Worm (Caenorhabditis elegans) whole organism, late embryonic: ENCODE measurements around the gene F44G4.6.

Experiments used
- F13H6.1 ChIP-seq: sonication (generic microtip); optimal IDR thresholded peaks from 2 replicates; lab custom pipeline; 2016; ENCODE audit warnings: missing genetic modification characterization, missing compliant biosample characterization
- K02D7.2 ChIP-seq: sonication (generic microtip); optimal IDR thresholded peaks from 2 replicates; lab custom pipeline; 2017; ENCODE audit warnings: mild to moderate bottlenecking, missing genetic modification characterization, missing compliant biosample characterization
- Y22D7AL.16 ChIP-seq: sonication (generic microtip); optimal IDR thresholded peaks from 2 replicates; lab custom pipeline; 2016; ENCODE audit warnings: missing genetic modification characterization, missing compliant biosample characterization
- ama-1 ChIP-seq: fragments of 150-350 bp; optimal IDR thresholded peaks from 2 replicates; lab custom pipeline; 2014
- ceh-14 ChIP-seq: sonication (generic microtip); optimal IDR thresholded peaks from 2 replicates; lab custom pipeline; 2016; ENCODE audit warnings: missing genotype, missing genetic modification characterization, missing compliant biosample characterization
- ceh-19 ChIP-seq: fragments of 200-800 bp; sonication (Bioruptor generic); optimal IDR thresholded peaks from 2 replicates; lab custom pipeline; 2018; ENCODE audit warnings: mild to moderate bottlenecking, missing genetic modification characterization, missing compliant biosample characterization
- ceh-2 ChIP-seq: sonication (generic microtip); optimal IDR thresholded peaks from 2 replicates; lab custom pipeline; 2016; ENCODE audit warnings: missing genotype, missing genetic modification characterization, missing compliant biosample characterization
- ceh-24 ChIP-seq: sonication (generic microtip); optimal IDR thresholded peaks from 2 replicates; lab custom pipeline; 2016; ENCODE audit warnings: mild to moderate bottlenecking, missing genetic modification characterization, missing compliant biosample characterization
- ceh-34 ChIP-seq: sonication (generic microtip); optimal IDR thresholded peaks from 2 replicates; lab custom pipeline; 2016; ENCODE audit warnings: mild to moderate bottlenecking, missing genetic modification characterization, missing compliant biosample characterization
- ceh-48 ChIP-seq: sonication (generic microtip); optimal IDR thresholded peaks from 2 replicates; lab custom pipeline; 2016; ENCODE audit warnings: missing genetic modification characterization, inconsistent platforms, missing compliant biosample characterization
- ceh-6 ChIP-seq: fragments of 200-800 bp; sonication (Bioruptor generic); optimal IDR thresholded peaks from 2 replicates; lab custom pipeline; 2018; ENCODE audit warnings: mild to moderate bottlenecking, missing genetic modification characterization, missing compliant biosample characterization
- che-1 ChIP-seq: sonication (generic microtip); optimal IDR thresholded peaks from 2 replicates; lab custom pipeline; 2016; ENCODE audit warnings: mild to moderate bottlenecking, missing genetic modification characterization, missing compliant biosample characterization
- dve-1 ChIP-seq: sonication (generic microtip); optimal IDR thresholded peaks from 2 replicates; lab custom pipeline; 2017; ENCODE audit warnings: antibody characterized with exemption, mild to moderate bottlenecking, missing genetic modification characterization, missing compliant biosample characterization
- elt-2 ChIP-seq: sonication (generic microtip); optimal IDR thresholded peaks from 2 replicates; lab custom pipeline; 2016; ENCODE audit warnings: missing genetic modification reagents, missing genetic modification characterization, missing compliant biosample characterization
- elt-4 ChIP-seq: sonication (generic microtip); optimal IDR thresholded peaks from 2 replicates; lab custom pipeline; 2016; ENCODE audit warnings: missing genetic modification characterization, missing compliant biosample characterization
- ets-4 ChIP-seq: sonication (generic microtip); optimal IDR thresholded peaks from 2 replicates; lab custom pipeline; 2016; ENCODE audit warnings: missing genetic modification characterization, missing compliant biosample characterization
- fax-1 ChIP-seq: sonication (generic microtip); optimal IDR thresholded peaks from 2 replicates; lab custom pipeline; 2016; ENCODE audit warnings: missing genotype, missing genetic modification characterization, missing compliant biosample characterization
- fkh-10 ChIP-seq: fragments of 150-350 bp; optimal IDR thresholded peaks from 2 replicates; lab custom pipeline; 2014; ENCODE audit warnings: missing biosample characterization, missing genetic modification reagents, missing genetic modification characterization
- fkh-6 ChIP-seq: sonication (generic microtip); optimal IDR thresholded peaks from 2 replicates; lab custom pipeline; 2016; ENCODE audit warnings: missing genetic modification characterization, missing compliant biosample characterization
- gmeb-2 ChIP-seq: sonication (generic microtip); optimal IDR thresholded peaks from 2 replicates; lab custom pipeline; 2016; ENCODE audit warnings: missing genetic modification characterization, inconsistent platforms, missing compliant biosample characterization
- hlh-13 ChIP-seq: fragments of 200-800 bp; sonication (Bioruptor generic); optimal IDR thresholded peaks from 2 replicates; lab custom pipeline; 2018; ENCODE audit warnings: mild to moderate bottlenecking, missing genetic modification characterization, missing compliant biosample characterization
- hlh-15 ChIP-seq: sonication (generic microtip); optimal IDR thresholded peaks from 2 replicates; lab custom pipeline; 2016; ENCODE audit warnings: missing genetic modification characterization, missing compliant biosample characterization
- hlh-30 ChIP-seq: sonication (generic microtip); optimal IDR thresholded peaks from 2 replicates; lab custom pipeline; 2017; ENCODE audit warnings: antibody characterized with exemption, missing genetic modification characterization, missing compliant biosample characterization; ENCODE audit not compliant: insufficient read depth
- hlh-8 ChIP-seq: sonication (generic microtip); optimal IDR thresholded peaks from 2 replicates; lab custom pipeline; 2016; ENCODE audit warnings: missing genotype, missing genetic modification characterization, missing compliant biosample characterization
- lim-6 ChIP-seq: sonication (generic microtip); optimal IDR thresholded peaks from 2 replicates; lab custom pipeline; 2016; ENCODE audit warnings: missing genetic modification characterization, missing compliant biosample characterization
- nfya-1 ChIP-seq: sonication (generic microtip); optimal IDR thresholded peaks from 2 replicates; lab custom pipeline; 2017; ENCODE audit warnings: missing genetic modification characterization, mild to moderate bottlenecking, missing compliant biosample characterization, antibody characterized with exemption, moderate library complexity
- nhr-11 ChIP-seq: fragments of 150-350 bp; optimal IDR thresholded peaks from 2 replicates; lab custom pipeline; 2014; ENCODE audit warnings: missing biosample characterization, missing genetic modification characterization
- nhr-232 ChIP-seq: sonication (generic microtip); optimal IDR thresholded peaks from 2 replicates; lab custom pipeline; 2016; ENCODE audit warnings: missing genetic modification characterization, missing compliant biosample characterization
- pat-9 ChIP-seq: fragments of 200-800 bp; sonication (Bioruptor generic); optimal IDR thresholded peaks from 2 replicates; lab custom pipeline; 2018; ENCODE audit warnings: mild to moderate bottlenecking, missing genetic modification characterization, moderate library complexity, missing compliant biosample characterization
- pha-2 ChIP-seq: sonication (generic microtip); optimal IDR thresholded peaks from 2 replicates; lab custom pipeline; 2017; ENCODE audit warnings: mild to moderate bottlenecking, missing genetic modification characterization, missing compliant biosample characterization
- pha-4 ChIP-seq: fragments of 150-350 bp; optimal IDR thresholded peaks from 2 replicates; lab custom pipeline; 2018; ENCODE audit warnings: missing biosample characterization, missing genetic modification reagents, missing genetic modification characterization
- ref-2 ChIP-seq: sonication (generic microtip); optimal IDR thresholded peaks from 2 replicates; lab custom pipeline; 2016; ENCODE audit warnings: missing genetic modification characterization, missing compliant biosample characterization
- sox-2 ChIP-seq: fragments of 200-800 bp; sonication (Bioruptor generic); IDR thresholded peaks from 2 replicates; pipeline ENCODE4 v1.3.6; 2022; ENCODE audit warnings: missing genetic modification reagents, missing genetic modification characterization, missing compliant biosample characterization
- tbx-7 ChIP-seq: sonication (generic microtip); optimal IDR thresholded peaks from 2 replicates; lab custom pipeline; 2016; ENCODE audit warnings: missing genotype, missing genetic modification characterization, missing compliant biosample characterization
- unc-3 ChIP-seq, 2 experiments: fragments of 200-800 bp in 1 of 2; sonication (Bioruptor generic) in 1 of 2; sonication (generic microtip) in 1 of 2; conservative IDR thresholded peaks in 1 of 2; optimal IDR thresholded peaks in 1 of 2; 2 replicates each; pipeline versions ENCODE4 v1.3.6 to Lab custom; 2016 to 2022; ENCODE audit warnings: missing compliant biosample characterization in 2 of 2, missing genetic modification characterization in 2 of 2, missing genetic modification reagents in 1 of 2
- unc-42 ChIP-seq: sonication (generic microtip); optimal IDR thresholded peaks from 2 replicates; lab custom pipeline; 2016; ENCODE audit warnings: missing genotype, missing genetic modification characterization, missing compliant biosample characterization
- unc-86 ChIP-seq: sonication (generic microtip); optimal IDR thresholded peaks from 2 replicates; lab custom pipeline; 2016; ENCODE audit warnings: missing genetic modification characterization, missing compliant biosample characterization

The F44G4.6 gene

DNA sequence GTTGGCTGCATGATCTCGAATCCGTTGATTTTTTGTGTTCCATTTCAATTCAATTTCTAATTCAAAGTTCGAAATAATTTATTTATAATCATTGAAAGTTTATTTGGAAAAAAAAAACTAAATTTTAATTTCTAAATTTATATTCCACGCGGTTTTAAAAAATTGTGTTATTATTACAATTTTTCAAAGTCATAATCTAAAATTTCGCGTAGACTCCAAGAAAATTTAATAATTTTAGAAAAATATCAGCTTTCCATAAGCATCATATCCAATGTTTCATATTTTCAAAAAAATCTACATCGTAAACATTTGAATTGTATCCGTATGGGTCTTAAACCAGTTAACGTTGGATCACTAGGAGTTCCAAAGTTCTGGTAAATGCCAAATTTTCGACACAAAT, 1.3 kb downstream of the F44G4.6 start, which contains the start of gene F44G4.5:
Gene F44G4.5 (minus strand): TSS at position 101 of the 400 bp plus-strand sequence.
- TF ChIP-seq unc-86 (no peak), che-1 (no peak), ceh-24 (tag; lab: Kevin White, UChicago) (no peak), pha-4 (tag; lab: Kevin White, UChicago) (no peak), hlh-15 (tag; lab: Kevin White, UChicago) (no peak), hlh-8 (tag; lab: Kevin White, UChicago) (no peak), ceh-2 (tag; lab: Kevin White, UChicago) (no peak), ceh-34 (no peak), pat-9 (no peak), nhr-11 (no peak), nhr-232 (tag; lab: Kevin White, UChicago) (no peak), dve-1 (tag; lab: Kevin White, UChicago) (no peak), tbx-7 (no peak), gmeb-2 (tag; lab: Kevin White, UChicago) (no peak), sox-2 (GFP tag; lab: Robert Waterston, UW) (no peak), F13H6.1 (no peak)

DNA sequence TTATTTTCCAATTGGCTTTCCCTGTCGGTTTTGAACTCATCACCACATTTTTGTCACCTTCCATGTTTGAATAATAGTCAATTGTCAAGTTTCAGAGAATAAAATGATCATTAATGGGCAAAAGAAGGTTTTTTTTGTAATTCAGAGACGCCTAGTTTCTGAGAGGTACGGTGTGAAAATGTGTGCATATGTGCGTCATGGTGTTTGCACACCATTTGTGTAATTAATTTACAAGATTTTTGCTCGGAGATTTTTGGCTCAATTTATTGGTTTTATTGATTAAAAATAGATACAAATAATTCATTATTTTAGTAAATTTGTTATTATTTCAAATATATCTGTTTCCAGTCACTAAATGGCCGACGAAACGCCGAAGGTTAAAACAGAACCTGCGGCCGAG, 4.1 kb downstream of the F44G4.6 start, which contains the start of the genes F44G4.3 and tdp-1:
Gene F44G4.3 (minus strand): TSS at position 184 of the 400 bp plus-strand sequence.
Gene tdp-1 (plus strand): TSS at position 347 of the 400 bp plus-strand sequence.
- TF ChIP-seq unc-42 (tag; lab: Kevin White, UChicago) (peak; percentile 91), hlh-30 (tag; lab: Kevin White, UChicago) (no peak), ceh-48 (tag; lab: Kevin White, UChicago) (peak; percentile 21), nfya-1 (tag; lab: Kevin White, UChicago) (peak; percentile 30), dve-1 (tag; lab: Kevin White, UChicago) (no peak), ceh-14 (tag; lab: Kevin White, UChicago) (peak; percentile 52)
- TF ChIP-seq, all 69 proteins: peak for 4

DNA sequence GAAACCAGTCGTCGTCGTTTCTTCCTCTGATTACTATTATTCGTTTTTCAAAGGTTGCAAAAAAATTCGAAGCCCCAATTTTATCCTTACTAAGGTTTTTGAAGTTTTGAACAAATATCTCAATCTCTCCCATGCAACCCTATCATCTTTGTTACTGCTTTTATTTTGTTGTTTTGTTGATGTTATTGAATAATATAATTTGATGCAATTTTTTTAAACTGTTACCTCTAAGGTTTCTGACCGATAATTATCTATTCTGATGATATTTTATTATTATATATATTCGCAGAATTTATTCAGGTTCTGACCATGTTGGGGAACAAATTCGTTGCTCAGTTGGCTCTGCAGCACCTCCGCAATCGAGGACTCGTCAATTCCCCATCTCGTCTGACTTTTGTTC, 5.5 kb downstream of the F44G4.6 start, which contains the start of gene ndub-2:
Gene ndub-2 (plus strand): TSS at position 301 of the 400 bp plus-strand sequence.
- TF ChIP-seq ceh-19 (GFP tag; lab: Kevin White, UChicago): no peak
- TF ChIP-seq pat-9: no peak
- TF ChIP-seq ceh-2 (tag; lab: Kevin White, UChicago): no peak
- TF ChIP-seq ref-2 (tag; lab: Kevin White, UChicago): no peak
- TF ChIP-seq gmeb-2 (tag; lab: Kevin White, UChicago): no peak
- TF ChIP-seq hlh-13 (GFP tag; lab: Kevin White, UChicago): no peak
- TF ChIP-seq pha-2 (tag; lab: Kevin White, UChicago): no peak
- TF ChIP-seq ceh-6 (GFP tag; lab: Kevin White, UChicago): no peak
- TF ChIP-seq fkh-6 (tag; lab: Kevin White, UChicago): no peak
- no peak for TF ChIP-seq nhr-232 (tag; lab: Kevin White, UChicago)

DNA sequence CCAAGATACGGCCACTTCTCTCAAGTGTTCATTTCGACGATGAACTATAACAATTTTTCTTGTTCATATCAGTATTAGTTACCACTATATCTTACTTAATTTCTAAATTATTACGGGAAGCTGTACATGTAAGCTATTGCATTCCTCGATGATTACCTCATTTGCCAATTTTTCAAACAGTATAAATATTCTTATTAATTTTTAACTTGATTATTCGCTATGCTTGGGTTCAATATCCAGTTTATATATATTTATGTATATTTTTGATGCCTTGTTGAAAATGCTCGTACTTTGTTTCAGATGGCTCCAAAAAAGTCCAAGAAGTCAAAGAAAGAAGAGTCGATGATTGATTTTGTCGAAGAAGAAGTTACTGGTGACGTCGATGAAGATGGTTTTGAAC, 7.3 kb downstream of the F44G4.6 start, which contains the start of gene F44G4.1:
Gene F44G4.1 (plus strand): TSS at position 301 of the 400 bp plus-strand sequence.
- no peak for TF ChIP-seq Y22D7AL.16 (tag; lab: Kevin White, UChicago)
- no peak for TF ChIP-seq dve-1 (tag; lab: Kevin White, UChicago)
- TF ChIP-seq elt-2 (tag; lab: Kevin White, UChicago): no peak
- no peak for TF ChIP-seq elt-4 (tag; lab: Kevin White, UChicago)

DNA sequence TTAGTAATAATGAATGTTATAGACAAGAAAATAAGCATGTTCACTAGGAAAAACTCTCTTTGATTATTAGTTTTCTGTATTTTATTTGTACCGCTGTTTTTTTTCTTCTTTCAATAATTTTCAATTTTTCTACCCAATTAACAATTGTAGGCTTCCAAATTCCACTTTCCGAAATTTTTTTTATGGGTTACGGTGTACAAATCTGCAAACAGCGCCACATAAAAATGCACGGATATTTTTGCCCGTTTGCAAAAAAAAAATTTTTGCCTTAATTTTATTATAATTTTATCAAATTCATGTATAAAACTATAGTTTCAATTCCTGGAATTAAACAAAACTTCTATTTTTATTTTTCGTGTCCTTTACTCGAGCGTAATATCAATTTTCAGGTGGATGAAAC, 8.8 kb downstream of the F44G4.6 start, which contains the start of gene ooc-5:
Gene ooc-5 (plus strand): TSS at position 381 of the 400 bp plus-strand sequence.
- TF ChIP-seq ceh-24 (tag; lab: Kevin White, UChicago): no peak
- TF ChIP-seq hlh-8 (tag; lab: Kevin White, UChicago): no peak

DNA sequence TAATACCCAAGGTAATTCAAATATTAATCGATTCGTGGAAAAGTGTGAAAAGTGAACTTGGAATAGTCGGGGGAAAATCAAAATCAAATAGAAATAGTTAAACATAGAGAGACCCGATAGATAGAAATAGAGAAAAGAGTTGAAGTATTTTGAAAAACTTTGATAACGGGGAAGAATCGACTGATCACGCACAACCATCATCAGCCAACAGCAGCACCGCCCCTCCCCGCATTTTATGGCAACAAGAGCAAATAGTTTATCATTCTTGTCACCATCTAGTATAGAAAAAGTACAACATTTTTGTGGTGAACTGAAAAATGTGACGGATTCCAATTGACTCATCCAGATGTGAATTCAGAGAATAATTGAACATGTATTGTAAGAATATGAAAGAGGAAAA, 10.0 kb downstream of the F44G4.6 start:
- no peak for TF ChIP-seq lim-6 (tag; lab: Kevin White, UChicago)
- TF ChIP-seq unc-3 (GFP tag; conservative IDR thresholded peaks at IDR 0.05; lab: Robert Waterston, UW): no peak
- no peak for TF ChIP-seq unc-3 (tag; optimal IDR thresholded peaks at IDR 0.05; lab: Kevin White, UChicago)
- no peak for TF ChIP-seq fkh-6 (tag; lab: Kevin White, UChicago)
- TF ChIP-seq nhr-232 (tag; lab: Kevin White, UChicago): no peak
- TF ChIP-seq fkh-10: no peak
- TF ChIP-seq ets-4 (tag; lab: Kevin White, UChicago): no peak
- TF ChIP-seq ama-1 (lab: Kevin White, UChicago): no peak
- no peak for TF ChIP-seq unc-42 (tag; lab: Kevin White, UChicago)
- TF ChIP-seq F13H6.1: no peak
- no peak for TF ChIP-seq fax-1 (tag; lab: Kevin White, UChicago)
- TF ChIP-seq hlh-15 (tag; lab: Kevin White, UChicago): no peak
- TF ChIP-seq K02D7.2: no peak
- TF ChIP-seq, all 69 proteins: peak for 0
